Worm (Caenorhabditis elegans) whole organism, L1 larva: ENCODE data around the gene F13A2.5.

Experiments
- aha-1 ChIP-seq: fragments of 150-350 bp; optimal IDR thresholded peaks from 2 replicates; lab custom pipeline; 2014; ENCODE audit warnings: missing biosample characterization, missing genetic modification characterization
- fkh-10 ChIP-seq: sonication (generic microtip); optimal IDR thresholded peaks from 2 replicates; lab custom pipeline; 2017; ENCODE audit warnings: missing biosample characterization, missing genetic modification reagents, missing genetic modification characterization
- lin-15B ChIP-seq: fragments of 150-350 bp; sonication (generic microtip); optimal IDR thresholded peaks from 3 replicates; lab custom pipeline; 2014; ENCODE audit warnings: missing biosample characterization, missing genetic modification characterization
- lir-3 ChIP-seq: sonication (generic microtip); optimal IDR thresholded peaks from 2 replicates; lab custom pipeline; 2016; ENCODE audit warnings: mild to moderate bottlenecking, missing genetic modification characterization, moderate library complexity, missing compliant biosample characterization; ENCODE audit not compliant: poor library complexity
- mdl-1 ChIP-seq, 2 experiments: fragments of 150-350 bp; optimal IDR thresholded peaks; 2 replicates each; lab custom pipeline; 2014 to 2017; ENCODE audit warnings: missing biosample characterization in 2 of 2, missing genetic modification characterization in 2 of 2, inconsistent platforms in 1 of 2
- nhr-76 ChIP-seq: sonication (generic microtip); optimal IDR thresholded peaks from 2 replicates; lab custom pipeline; 2017; ENCODE audit warnings: missing biosample characterization, missing genetic modification characterization
- skn-1 ChIP-seq: fragments of 150-350 bp; optimal IDR thresholded peaks from 2 replicates; lab custom pipeline; 2014; ENCODE audit warnings: missing biosample characterization, missing genetic modification characterization
- snpc-4 ChIP-seq: fragments of 150-350 bp; optimal IDR thresholded peaks from 2 replicates; lab custom pipeline; 2014; ENCODE audit warnings: missing biosample characterization, missing genetic modification characterization
- snu-23 ChIP-seq: sonication (generic microtip); optimal IDR thresholded peaks from 2 replicates; lab custom pipeline; 2016; ENCODE audit warnings: missing genetic modification characterization, missing compliant biosample characterization

DNA sequence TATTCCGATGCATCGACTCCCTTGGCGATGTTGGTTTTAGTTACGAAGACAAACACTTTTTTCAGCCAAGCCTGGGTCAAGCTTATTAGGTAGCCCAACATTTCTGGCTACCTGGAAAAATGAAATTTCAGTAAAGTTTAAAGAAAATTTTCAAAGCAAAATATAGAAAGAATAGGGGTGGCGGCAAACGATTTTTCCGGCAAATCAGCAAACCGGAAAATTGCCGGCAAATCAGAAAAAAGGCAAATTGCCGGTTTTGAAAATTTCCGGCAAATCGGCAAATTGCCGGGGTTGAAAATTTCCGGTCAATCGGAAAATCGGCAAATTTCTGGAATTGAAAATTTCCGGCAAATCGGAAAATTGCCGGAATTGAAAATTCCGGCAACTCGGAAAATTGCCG, 24.1 kb downstream of the F13A2.5 start, which contains the start of gene F32D1.8:
- TF ChIP-seq mdl-1 (tag; optimal IDR thresholded peaks at IDR 0.05; lab: Kevin White, UChicago) (no peak), lir-3 (tag; lab: Kevin White, UChicago) (no peak), skn-1 (tag; lab: Kevin White, UChicago) (no peak), lin-15B (tag; lab: Kevin White, UChicago) (no peak), snpc-4 (tag; lab: Kevin White, UChicago) (no peak), fkh-10 (no peak), aha-1 (tag; lab: Kevin White, UChicago) (no peak), nhr-76 (tag; lab: Kevin White, UChicago) (no peak), snu-23 (no peak)
